Fruit fly (Drosophila melanogaster): Measurements from ENCODE around the gene Cyp4d2.

Gene Cyp4d2

DNA sequence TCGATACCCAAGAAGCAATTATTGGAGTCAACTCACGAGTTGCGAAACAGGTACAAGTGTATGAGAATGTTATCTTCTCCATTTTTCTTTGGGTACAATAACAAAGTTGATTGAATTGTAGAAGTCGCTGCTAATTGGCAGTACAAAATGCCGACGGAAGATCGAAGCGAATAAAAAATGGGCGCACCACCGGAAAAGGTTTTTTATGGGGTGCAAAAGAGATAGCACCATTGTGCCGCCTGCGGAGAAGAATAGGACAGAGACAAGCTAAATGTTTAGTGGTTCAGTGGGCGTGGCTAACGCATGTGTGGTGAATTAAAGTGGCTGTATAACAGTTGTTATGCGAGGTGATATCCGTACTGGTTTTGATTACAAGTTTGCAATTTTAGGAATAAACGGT is 35.3 kb upstream of the Cyp4d2 start (continued):
- TF ChIP-seq scrt (GFP tag; optimal IDR thresholded peaks at IDR 0.05) (no peak), lmd (GFP tag; IDR thresholded peaks at IDR 0.05) (no peak), Bgb (GFP tag; IDR thresholded peaks at IDR 0.05; ENCODE audit: partially characterized antibody) (no peak), Mrtf (GFP tag; IDR thresholded peaks at IDR 0.05) (no peak), luna (GFP tag; optimal IDR thresholded peaks at IDR 0.05) (no peak), nerfin-2 (GFP tag; IDR thresholded peaks at IDR 0.05; ENCODE audit: partially characterized antibody) (no peak), CG33557 (GFP tag; optimal IDR thresholded peaks at IDR 0.05) (peak; percentile 8), Sin3A (optimal IDR thresholded peaks at IDR 0.05) (no peak), CG14050 (GFP tag; IDR thresholded peaks at IDR 0.05) (no peak), zen (tag; optimal IDR thresholded peaks at IDR 0.05) (peak; percentile 10), ab (GFP tag; optimal IDR thresholded peaks at IDR 0.05) (no peak), CG17385 (GFP tag; optimal IDR thresholded peaks at IDR 0.05) (peak; percentile 1), CG8388 (GFP tag; optimal IDR thresholded peaks at IDR 0.05) (peak; percentile 7), CG17328 (GFP tag; IDR thresholded peaks at IDR 0.05) (0 out of 2 replicates have a peak, but pooled peaks have one; percentile 6), CG13287 (GFP tag; IDR thresholded peaks at IDR 0.05; ENCODE audit: partially characterized antibody) (no peak), Atf-2 (GFP tag; optimal IDR thresholded peaks at IDR 0.05) (no peak), CG7928 (GFP tag; optimal IDR thresholded peaks at IDR 0.05) (no peak), CG2129 (GFP tag; IDR thresholded peaks at IDR 0.05; ENCODE audit: partially characterized antibody) (no peak), Adf1 (GFP tag; IDR thresholded peaks at IDR 0.05) (peak; percentile 61), sd (tag; optimal IDR thresholded peaks at IDR 0.05) (no peak), NfI (GFP tag; optimal IDR thresholded peaks at IDR 0.05) (peak; percentile 30), Sry-β (GFP tag; optimal IDR thresholded peaks at IDR 0.05) (no peak), ci (GFP tag; IDR thresholded peaks at IDR 0.05) (peak; percentile 48; the same call in 1 of the 3 replicates), Abd-B (GFP tag; optimal IDR thresholded peaks at IDR 0.05) (peak; percentile 9), kni (GFP tag; optimal IDR thresholded peaks at IDR 0.05) (peak; percentile 33), pfk (GFP tag; optimal IDR thresholded peaks at IDR 0.05) (peak; percentile 58), CG1832 (GFP tag; optimal IDR thresholded peaks at IDR 0.05) (peak; percentile 84), Dip3 (GFP tag; optimal IDR thresholded peaks at IDR 0.05) (no peak), CG8924 (tag; optimal IDR thresholded peaks at IDR 0.05) (no peak), CG12769 (tag; optimal IDR thresholded peaks at IDR 0.05) (no peak), cad (GFP tag; optimal IDR thresholded peaks at IDR 0.05) (peak; percentile 60), Opbp (GFP tag; IDR thresholded peaks at IDR 0.05; ENCODE audit: partially characterized antibody) (0 out of 3 replicates have a peak, but pooled peaks have one; percentile 29), repo (GFP tag; optimal IDR thresholded peaks at IDR 0.05) (no peak), CG4707 (GFP tag; optimal IDR thresholded peaks at IDR 0.05) (peak; percentile 5)

DNA sequence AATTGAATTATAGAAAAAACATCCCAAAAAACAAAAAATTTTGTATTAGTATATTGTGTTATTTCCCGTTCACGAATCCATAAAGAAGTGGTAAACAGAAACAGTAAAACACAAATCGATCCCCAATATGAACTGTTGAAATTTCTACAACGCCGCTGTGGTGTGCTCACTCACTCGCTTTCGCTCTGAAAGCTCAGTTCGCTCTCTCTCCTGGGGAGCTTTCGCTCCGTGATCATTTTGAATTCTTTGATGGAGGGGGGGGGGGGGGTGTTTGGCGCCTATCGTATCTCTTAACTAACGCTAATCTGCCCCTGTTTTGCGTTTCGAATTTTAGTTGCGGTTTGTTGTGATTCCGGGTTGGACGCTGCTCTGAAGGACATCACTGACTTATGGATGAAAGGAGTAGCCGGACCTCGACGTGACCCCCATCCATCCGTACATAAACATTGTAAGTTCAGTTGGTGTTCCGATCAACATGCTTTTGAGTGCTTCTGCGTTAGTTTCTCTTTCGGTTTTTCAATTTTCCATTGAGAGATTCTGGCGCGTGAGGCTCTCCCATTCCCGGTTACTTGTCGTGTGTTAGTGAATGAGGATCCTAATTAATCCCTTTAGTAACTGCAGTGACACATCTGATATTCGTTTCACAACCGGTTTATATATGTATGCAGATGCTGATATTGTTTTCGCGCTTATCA is 34.5 kb upstream of the Cyp4d2 start, which contains the start of gene D2hgdh:
D2hgdh (plus strand) TSS at position 331 of the 695 bp plus-strand sequence.
- peak; percentile 9 for TF ChIP-seq run (tag; optimal IDR thresholded peaks at IDR 0.05)
- TF ChIP-seq CG3163 (GFP tag; optimal IDR thresholded peaks at IDR 0.05), result peak; percentile 69
- peak; percentile 62 for TF ChIP-seq sens (GFP tag)
- TF ChIP-seq Meics (GFP tag; optimal IDR thresholded peaks at IDR 0.05), result peak; percentile 8
- TF ChIP-seq zf30C (GFP tag; optimal IDR thresholded peaks at IDR 0.05), result no peak
- peak; percentile 33; the same call in 1 of the 2 replicates for TF ChIP-seq CG13287 (GFP tag; IDR thresholded peaks at IDR 0.05; ENCODE audit: partially characterized antibody)
- peak; percentile 20 for TF ChIP-seq Dp (GFP tag; optimal IDR thresholded peaks at IDR 0.05)
- no peak for TF ChIP-seq Mrtf (GFP tag; IDR thresholded peaks at IDR 0.05)
- peak; percentile 18 for TF ChIP-seq CG15269 (tag; optimal IDR thresholded peaks at IDR 0.05)
- TF ChIP-seq Ptx1 (GFP tag; IDR thresholded peaks at IDR 0.05), result 0 out of 2 replicates have a peak, but pooled peaks have one; percentile 10
- TF ChIP-seq Jarid2 (GFP tag; optimal IDR thresholded peaks at IDR 0.05), result peak; percentile 15
- TF ChIP-seq chm (GFP tag; IDR thresholded peaks at IDR 0.05), result peak; percentile 10; the same call in 1 of the 2 replicates
- TF ChIP-seq GATAe (GFP tag; conservative IDR thresholded peaks at IDR 0.05), result no peak
- peak; percentile 4 for TF ChIP-seq CG30403 (GFP tag; optimal IDR thresholded peaks at IDR 0.05)
- TF ChIP-seq CG18476 (GFP tag; optimal IDR thresholded peaks at IDR 0.05), result no peak
- peak; percentile 28 for TF ChIP-seq D19B (GFP tag; optimal IDR thresholded peaks at IDR 0.05)
- peak; percentile 37 for TF ChIP-seq grau (tag; optimal IDR thresholded peaks at IDR 0.05)
- 0 out of 2 replicates have a peak, but pooled peaks have one; percentile 8 for TF ChIP-seq NFAT (GFP tag; IDR thresholded peaks at IDR 0.05)

All from whole organism, embryonic.